Fruit fly (Drosophila melanogaster) whole organism, embryonic: ENCODE measurements around the gene CG2533.

Source experiments
- Adf1 ChIP-seq: fragments of 200-800 bp; sonication (Bioruptor generic); IDR thresholded peaks from 2 replicates; pipeline ENCODE4 v1.3.6; 2022; ENCODE audit warnings: missing biosample characterization, missing genetic modification characterization
- CG10267 ChIP-seq: fragments of 200-800 bp; sonication (Bioruptor generic); optimal IDR thresholded peaks from 2 replicates; lab custom pipeline; 2018; ENCODE audit warnings: missing biosample characterization, mild to moderate bottlenecking, missing genetic modification characterization, moderate library complexity
- CG10274 ChIP-seq: fragments of 200-800 bp; sonication (Bioruptor generic); optimal IDR thresholded peaks from 3 replicates; lab custom pipeline; 2017; ENCODE audit warnings: missing biosample characterization, mild to moderate bottlenecking, missing genetic modification characterization
- CG12299 ChIP-seq: fragments of 200-800 bp; sonication (Bioruptor generic); optimal IDR thresholded peaks from 2 replicates; lab custom pipeline; 2018; ENCODE audit warnings: missing biosample characterization, mild to moderate bottlenecking, missing genetic modification characterization
- CG13424 ChIP-seq: fragments of 200-800 bp; sonication (Bioruptor generic); optimal IDR thresholded peaks from 2 replicates; lab custom pipeline; 2019; ENCODE audit warnings: missing biosample characterization, mild to moderate bottlenecking, missing genetic modification characterization, moderate library complexity
- CG14014 ChIP-seq: fragments of 200-800 bp; sonication (Bioruptor generic); IDR thresholded peaks from 2 replicates; pipeline ENCODE4 v1.3.6; 2022; ENCODE audit warnings: missing biosample characterization, missing genetic modification characterization
- CG15696 ChIP-seq: fragments of 200-800 bp; sonication (Bioruptor generic); optimal IDR thresholded peaks from 2 replicates; lab custom pipeline; 2019; ENCODE audit warnings: missing biosample characterization, mild to moderate bottlenecking, missing genetic modification characterization, moderate library complexity
- CG1603 ChIP-seq: fragments of 200-800 bp; sonication (Bioruptor generic); optimal IDR thresholded peaks from 2 replicates; lab custom pipeline; 2019; ENCODE audit warnings: missing biosample characterization, mild to moderate bottlenecking, missing genetic modification characterization, moderate library complexity
- CG16863 ChIP-seq: fragments of 200-800 bp; sonication (Bioruptor generic); optimal IDR thresholded peaks from 3 replicates; lab custom pipeline; 2016; ENCODE audit warnings: missing biosample characterization, missing genetic modification characterization
- CG17361 ChIP-seq: fragments of 200-800 bp; sonication (Bioruptor generic); IDR thresholded peaks from 3 replicates; pipeline ENCODE4 v1.3.6; 2022; ENCODE audit warnings: missing biosample characterization, missing genetic modification characterization
- CG17385 ChIP-seq: fragments of 200-800 bp; sonication (Bioruptor generic); optimal IDR thresholded peaks from 3 replicates; lab custom pipeline; 2018; ENCODE audit warnings: missing biosample characterization, mild to moderate bottlenecking, missing genetic modification characterization
- CG18011 ChIP-seq: fragments of 200-800 bp; sonication (Bioruptor generic); optimal IDR thresholded peaks from 2 replicates; lab custom pipeline; 2017; ENCODE audit warnings: missing biosample characterization, missing genetic modification characterization, mild to moderate bottlenecking, moderate library complexity, missing genotype
- CG2120 ChIP-seq: fragments of 200-800 bp; sonication (Bioruptor generic); optimal IDR thresholded peaks from 3 replicates; lab custom pipeline; 2016; ENCODE audit warnings: missing biosample characterization, missing genetic modification characterization
- CG2199 ChIP-seq: fragments of 200-800 bp; sonication (Bioruptor generic); IDR thresholded peaks from 3 replicates; pipeline ENCODE4 v1.3.6; 2022; ENCODE audit warnings: missing biosample characterization, missing genetic modification characterization
- CG3838 ChIP-seq: fragments of 200-800 bp; sonication (Bioruptor generic); optimal IDR thresholded peaks from 3 replicates; lab custom pipeline; 2016; ENCODE audit warnings: missing biosample characterization, missing genetic modification characterization
- CG4328 ChIP-seq: fragments of 200-800 bp; sonication (Bioruptor generic); optimal IDR thresholded peaks from 3 replicates; lab custom pipeline; 2017; ENCODE audit warnings: missing biosample characterization, missing genetic modification reagents, missing genetic modification characterization
- CG4424 ChIP-seq: fragments of 200-800 bp; sonication (Bioruptor generic); optimal IDR thresholded peaks from 3 replicates; lab custom pipeline; 2016; ENCODE audit warnings: missing biosample characterization, missing genetic modification characterization
- CG4730 ChIP-seq: fragments of 200-800 bp; sonication (Bioruptor generic); IDR thresholded peaks from 2 replicates; pipeline ENCODE4 v1.3.6; 2022; ENCODE audit warnings: missing biosample characterization, missing genetic modification characterization
- CG5245 ChIP-seq: fragments of 200-800 bp; sonication (Bioruptor generic); optimal IDR thresholded peaks from 3 replicates; lab custom pipeline; 2016; ENCODE audit warnings: missing biosample characterization, missing genetic modification characterization
- CG7839 ChIP-seq: fragments of 200-800 bp; sonication (Bioruptor generic); optimal IDR thresholded peaks from 3 replicates; lab custom pipeline; 2018; ENCODE audit warnings: missing biosample characterization, mild to moderate bottlenecking, missing genetic modification characterization, moderate library complexity
- CG8924 ChIP-seq: fragments of 200-800 bp; optimal IDR thresholded peaks from 3 replicates; lab custom pipeline; 2019; ENCODE audit warnings: missing biosample characterization, mild to moderate bottlenecking, missing genetic modification characterization, moderate library complexity
- CG9215 ChIP-seq: fragments of 200-800 bp; sonication (Bioruptor generic); IDR thresholded peaks from 2 replicates; pipeline ENCODE4 v1.3.6; 2022; ENCODE audit warnings: missing biosample characterization, missing genetic modification characterization
- CG9609 ChIP-seq: fragments of 200-800 bp; sonication (Bioruptor generic); optimal IDR thresholded peaks from 3 replicates; lab custom pipeline; 2016; ENCODE audit warnings: missing biosample characterization, missing genetic modification characterization
- CHES-1-like ChIP-seq: fragments of 200-800 bp; sonication (Bioruptor generic); optimal IDR thresholded peaks from 2 replicates; lab custom pipeline; 2016; ENCODE audit warnings: missing biosample characterization, missing genetic modification characterization
- Dfd ChIP-seq, 2 experiments: fragments of >200 bp; optimal IDR thresholded peaks; 2 replicates each; lab custom pipeline; 2017; ENCODE audit warnings: missing biosample characterization in 2 of 2, missing genetic modification characterization in 2 of 2
- Dll ChIP-seq: fragments of 200-800 bp; sonication (Bioruptor generic); IDR thresholded peaks from 4 replicates; pipeline ENCODE4 v1.3.6; 2022; ENCODE audit warnings: missing biosample characterization, missing genetic modification characterization; ENCODE audit not compliant: partially characterized antibody
- Fer2 ChIP-seq: fragments of 200-800 bp; sonication (Bioruptor generic); optimal IDR thresholded peaks from 2 replicates; lab custom pipeline; 2018; ENCODE audit warnings: missing biosample characterization, mild to moderate bottlenecking, missing genetic modification characterization, moderate library complexity
- Gug ChIP-seq: fragments of 200-800 bp; sonication (Bioruptor generic); IDR thresholded peaks from 4 replicates; pipeline ENCODE4 v1.3.6; 2022; ENCODE audit warnings: missing biosample characterization, missing genetic modification characterization
- HHEX ChIP-seq: fragments of 200-800 bp; sonication (Bioruptor generic); optimal IDR thresholded peaks from 3 replicates; lab custom pipeline; 2017; ENCODE audit warnings: missing biosample characterization, mild to moderate bottlenecking, missing genetic modification characterization, missing genetic modification reagents
- HLH54F ChIP-seq: fragments of 200-800 bp; sonication (Bioruptor generic); optimal IDR thresholded peaks from 3 replicates; lab custom pipeline; 2016; ENCODE audit warnings: missing biosample characterization, missing genetic modification characterization
- Lim3 ChIP-seq: fragments of 200-800 bp; sonication (Bioruptor generic); IDR thresholded peaks from 2 replicates; pipeline ENCODE4 v1.3.6; 2022; ENCODE audit warnings: missing biosample characterization, missing genetic modification characterization
- NC2β ChIP-seq: fragments of 200-800 bp; sonication (Bioruptor generic); optimal IDR thresholded peaks from 2 replicates; lab custom pipeline; 2016; ENCODE audit warnings: missing biosample characterization, missing genetic modification characterization
- Neu2 ChIP-seq: fragments of 200-800 bp; sonication (Bioruptor generic); optimal IDR thresholded peaks from 3 replicates; lab custom pipeline; 2016; ENCODE audit warnings: missing biosample characterization, missing genetic modification characterization, borderline replicate concordance
- Nf-YA ChIP-seq: fragments of 200-800 bp; sonication (Bioruptor generic); IDR thresholded peaks from 2 replicates; pipeline ENCODE4 v1.3.6; 2022; ENCODE audit warnings: missing biosample characterization, missing genetic modification characterization
- Rfx ChIP-seq: fragments of 200-800 bp; sonication (Bioruptor generic); IDR thresholded peaks from 2 replicates; pipeline ENCODE4 v1.3.6; 2022; ENCODE audit warnings: missing biosample characterization, missing genetic modification characterization
- ab ChIP-seq: fragments of 200-800 bp; sonication (Bioruptor generic); optimal IDR thresholded peaks from 2 replicates; lab custom pipeline; 2016; ENCODE audit warnings: missing biosample characterization, missing genetic modification characterization
- al ChIP-seq: fragments of 200-800 bp; sonication (Bioruptor generic); IDR thresholded peaks from 2 replicates; pipeline ENCODE4 v1.3.6; 2022; ENCODE audit warnings: missing biosample characterization, missing genetic modification characterization
- ci ChIP-seq: fragments of 200-800 bp; sonication (Bioruptor generic); IDR thresholded peaks from 3 replicates; pipeline ENCODE4 v1.3.6; 2022; ENCODE audit warnings: missing biosample characterization, missing genetic modification characterization
- grau ChIP-seq: fragments of 200-800 bp; optimal IDR thresholded peaks from 3 replicates; lab custom pipeline; 2019; ENCODE audit warnings: missing biosample characterization, mild to moderate bottlenecking, missing genetic modification characterization, moderate library complexity
- gro ChIP-seq: fragments of 200-800 bp; sonication (Bioruptor generic); optimal IDR thresholded peaks from 2 replicates; lab custom pipeline; 2016; ENCODE audit warnings: missing biosample characterization, missing genetic modification characterization
- h ChIP-seq: fragments of >200 bp; optimal IDR thresholded peaks from 2 replicates; lab custom pipeline; 2017
- ken ChIP-seq: fragments of 200-800 bp; sonication (Bioruptor generic); IDR thresholded peaks from 3 replicates; pipeline ENCODE4 v1.3.6; 2022; ENCODE audit warnings: missing biosample characterization, missing genetic modification characterization
- kni ChIP-seq: fragments of 200-800 bp; sonication (Bioruptor generic); optimal IDR thresholded peaks from 3 replicates; lab custom pipeline; 2017; ENCODE audit warnings: mild to moderate bottlenecking, missing biosample characterization, missing genetic modification reagents, missing genetic modification characterization
- lilli ChIP-seq: fragments of 200-800 bp; sonication (Bioruptor generic); optimal IDR thresholded peaks from 3 replicates; lab custom pipeline; 2016; ENCODE audit warnings: missing biosample characterization, missing genetic modification characterization
- nmo ChIP-seq: fragments of 200-800 bp; sonication (Bioruptor generic); optimal IDR thresholded peaks from 2 replicates; lab custom pipeline; 2018; ENCODE audit warnings: missing biosample characterization, mild to moderate bottlenecking, missing genetic modification characterization, moderate library complexity
- org-1 ChIP-seq: fragments of 200-800 bp; sonication (Bioruptor generic); optimal IDR thresholded peaks from 2 replicates; lab custom pipeline; 2017; ENCODE audit warnings: missing biosample characterization, missing genetic modification characterization
- peb ChIP-seq: fragments of 200-800 bp; sonication (Bioruptor generic); IDR thresholded peaks from 2 replicates; pipeline ENCODE4 v1.3.6; 2022; ENCODE audit warnings: missing biosample characterization, missing genetic modification characterization
- schlank ChIP-seq: fragments of 200-800 bp; sonication (Bioruptor generic); optimal IDR thresholded peaks from 2 replicates; lab custom pipeline; 2018; ENCODE audit warnings: missing biosample characterization, mild to moderate bottlenecking, missing genetic modification characterization
- sim ChIP-seq: fragments of 200-800 bp; sonication (Bioruptor generic); IDR thresholded peaks from 2 replicates; pipeline ENCODE4 v1.3.6; 2022; ENCODE audit warnings: missing biosample characterization, missing genetic modification characterization
- sug ChIP-seq: fragments of 200-800 bp; optimal IDR thresholded peaks from 2 replicates; lab custom pipeline; 2019; ENCODE audit warnings: missing biosample characterization, mild to moderate bottlenecking, missing genetic modification characterization, moderate library complexity
- tio ChIP-seq: fragments of 200-800 bp; sonication (Bioruptor generic); optimal IDR thresholded peaks from 2 replicates; lab custom pipeline; 2017; ENCODE audit warnings: missing biosample characterization, missing genetic modification characterization, inconsistent platforms
- unpg ChIP-seq: fragments of 200-800 bp; sonication (Bioruptor generic); optimal IDR thresholded peaks from 3 replicates; lab custom pipeline; 2018; ENCODE audit warnings: missing biosample characterization, mild to moderate bottlenecking, missing genetic modification characterization, moderate library complexity
- usp ChIP-seq: fragments of >200 bp; optimal IDR thresholded peaks from 2 replicates; lab custom pipeline; 2017; ENCODE audit warnings: missing biosample characterization, missing genetic modification characterization

The CG2533 gene

dm6 chrX:11555070-11555469, 48.9 kb downstream of the CG2533 start (continued):
- TF ChIP-seq unpg (peak; percentile 17), Gug (GFP tag; lab: Robert Waterston, UW) (no peak), HHEX (GFP tag; lab: Kevin White, UChicago) (no peak), CG1603 (tag; lab: Kevin White, UChicago) (no peak), Neu2 (GFP tag; lab: Kevin White, UChicago) (no peak), sim (GFP tag; lab: Robert Waterston, UW) (no peak), tio (GFP tag; lab: Kevin White, UChicago) (no peak), CG17361 (GFP tag; lab: Robert Waterston, UW) (no peak), org-1 (GFP tag; lab: Kevin White, UChicago) (no peak), CG9609 (no peak), ab (GFP tag; lab: Kevin White, UChicago) (no peak), Fer2 (tag; lab: Kevin White, UChicago) (no peak), CG17385 (GFP tag; lab: Kevin White, UChicago) (no peak), CG4328 (no peak), grau (tag; lab: Kevin White, UChicago) (peak; percentile 7), Dll (GFP tag; lab: Robert Waterston, UW) (no peak), peb (GFP tag; lab: Robert Waterston, UW) (no peak), CG4730 (GFP tag; lab: Robert Waterston, UW) (no peak), CG7839 (tag; lab: Kevin White, UChicago) (peak; percentile 14), CG2199 (no peak), Dfd (GFP tag; optimal IDR thresholded peaks at IDR 0.05; lab: Kevin White, UChicago) (no peak), CG8924 (tag; lab: Kevin White, UChicago) (no peak), CG10274 (GFP tag; lab: Kevin White, UChicago) (no peak), ken (GFP tag; lab: Robert Waterston, UW) (no peak), CG16863 (GFP tag; lab: Kevin White, UChicago) (no peak), CG18011 (GFP tag; lab: Kevin White, UChicago) (no peak), NC2β (GFP tag; lab: Kevin White, UChicago) (no peak), CG4424 (peak; percentile 6), gro (GFP tag; lab: Kevin White, UChicago) (no peak), Adf1 (no peak), CHES-1-like (GFP tag; lab: Kevin White, UChicago) (no peak), Lim3 (GFP tag; lab: Robert Waterston, UW) (no peak), h (lab: Kevin White, UChicago) (no peak), lilli (GFP tag; lab: Kevin White, UChicago) (peak; percentile 11), CG3838 (GFP tag; lab: Kevin White, UChicago) (no peak), HLH54F (GFP tag; lab: Kevin White, UChicago) (no peak), al (GFP tag; lab: Robert Waterston, UW) (no peak), usp (GFP tag; lab: Kevin White, UChicago) (no peak), ci (GFP tag; lab: Robert Waterston, UW) (no peak), CG9215 (GFP tag; lab: Robert Waterston, UW) (no peak), nmo (GFP tag; lab: Kevin White, UChicago) (no peak), CG15696 (tag; lab: Kevin White, UChicago) (no peak), Nf-YA (GFP tag; lab: Robert Waterston, UW) (no peak), CG2120 (GFP tag; lab: Kevin White, UChicago) (no peak), CG10267 (tag; lab: Kevin White, UChicago) (no peak), CG14014 (GFP tag; lab: Robert Waterston, UW) (peak; percentile 30; the same call in 1 of the 2 replicates), schlank (tag; lab: Kevin White, UChicago) (no peak), kni (no peak), Rfx (GFP tag; lab: Robert Waterston, UW) (no peak), CG12299 (tag; lab: Kevin White, UChicago) (no peak), sug (tag; lab: Kevin White, UChicago) (no peak), CG5245 (GFP tag; lab: Kevin White, UChicago) (no peak), CG13424 (tag; lab: Kevin White, UChicago) (peak; percentile 0)
